Fruit fly (Drosophila melanogaster) whole organism, prepupa: ENCODE measurements around the gene mesh.

Experiments
- CG10631 ChIP-seq: fragments of 200-800 bp; sonication (Bioruptor generic); optimal IDR thresholded peaks from 2 replicates; lab custom pipeline; 2016; ENCODE audit warnings: missing biosample characterization, missing genetic modification characterization
- CG11762 ChIP-seq: fragments of 200-800 bp; sonication (Bioruptor generic); optimal IDR thresholded peaks from 3 replicates; lab custom pipeline; 2016; ENCODE audit warnings: missing biosample characterization, missing genetic modification characterization; ENCODE audit not compliant: insufficient read depth
- CG11902 ChIP-seq: fragments of 200-800 bp; sonication (Bioruptor generic); optimal IDR thresholded peaks from 3 replicates; lab custom pipeline; 2016; ENCODE audit warnings: missing biosample characterization, missing genetic modification characterization
- CG16779 ChIP-seq: fragments of 200-800 bp; sonication (Bioruptor generic); optimal IDR thresholded peaks from 3 replicates; lab custom pipeline; 2017; ENCODE audit warnings: missing biosample characterization, mild to moderate bottlenecking, missing genetic modification characterization
- CG6163 ChIP-seq: fragments of 200-800 bp; sonication (Bioruptor generic); IDR thresholded peaks from 3 replicates; pipeline ENCODE4 v1.3.6; 2022; ENCODE audit warnings: missing biosample characterization, missing genetic modification characterization
- CG6276 ChIP-seq: fragments of 200-800 bp; sonication (Bioruptor generic); optimal IDR thresholded peaks from 2 replicates; lab custom pipeline; 2017; ENCODE audit warnings: missing biosample characterization, mild to moderate bottlenecking, missing genetic modification characterization
- CG8119 ChIP-seq: fragments of 200-800 bp; sonication (Bioruptor generic); IDR thresholded peaks from 3 replicates; pipeline ENCODE4 v1.3.6; 2022; ENCODE audit warnings: missing biosample characterization, missing genetic modification characterization
- Hr39 ChIP-seq: fragments of 200-800 bp; sonication (Bioruptor generic); optimal IDR thresholded peaks from 2 replicates; lab custom pipeline; 2016; ENCODE audit warnings: missing biosample characterization, missing genetic modification characterization
- Lpt ChIP-seq: fragments of 200-800 bp; sonication (Bioruptor generic); optimal IDR thresholded peaks from 3 replicates; lab custom pipeline; 2016; ENCODE audit warnings: missing biosample characterization, missing genetic modification characterization
- OdsH ChIP-seq: fragments of 200-800 bp; sonication (Bioruptor generic); optimal IDR thresholded peaks from 3 replicates; lab custom pipeline; 2016; ENCODE audit warnings: missing biosample characterization, missing genetic modification characterization
- Smox ChIP-seq: fragments of 200-800 bp; sonication (Bioruptor generic); optimal IDR thresholded peaks from 3 replicates; lab custom pipeline; 2016; ENCODE audit warnings: missing biosample characterization, missing genetic modification characterization
- Sox102F ChIP-seq: fragments of 200-800 bp; sonication (Bioruptor generic); optimal IDR thresholded peaks from 2 replicates; lab custom pipeline; 2016; ENCODE audit warnings: missing biosample characterization, mild to moderate bottlenecking, missing genetic modification characterization
- dsx ChIP-seq: fragments of 200-800 bp; optimal IDR thresholded peaks from 3 replicates; lab custom pipeline; 2019; ENCODE audit warnings: missing biosample characterization, mild to moderate bottlenecking, missing genetic modification characterization, moderate library complexity; ENCODE audit not compliant: poor library complexity, severe bottlenecking
- fd59A ChIP-seq: fragments of 200-800 bp; sonication (Bioruptor generic); optimal IDR thresholded peaks from 2 replicates; lab custom pipeline; 2017; ENCODE audit warnings: missing biosample characterization, mild to moderate bottlenecking, missing genetic modification characterization, missing genetic modification reagents

DNA sequence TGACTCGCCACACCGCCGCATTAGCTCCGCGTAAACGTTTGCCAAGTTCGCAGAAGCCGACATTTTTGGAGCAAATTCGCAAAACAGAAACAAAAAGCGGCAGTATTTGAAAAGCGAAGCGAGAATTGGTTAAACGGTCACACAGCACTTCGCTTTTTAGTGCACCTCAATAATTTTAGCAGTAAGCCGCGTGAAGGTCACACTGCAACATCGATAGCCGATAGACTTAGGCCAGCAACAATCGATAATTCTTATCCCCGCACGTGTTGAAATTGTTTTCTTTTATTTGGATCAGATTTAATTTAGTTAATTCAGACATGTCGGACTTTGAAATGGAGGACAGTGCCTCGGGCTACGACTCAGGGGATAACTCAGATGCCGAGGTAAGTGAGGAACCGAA lies 17.7 kb upstream of the mesh start, which contains the start of the genes Zwilch and CG1542:
- no peak for TF ChIP-seq Lpt
- no peak for TF ChIP-seq CG11762
- TF ChIP-seq Hr39 (GFP tag; lab: Kevin White, UChicago), result no peak
- TF ChIP-seq CG8119 (GFP tag; lab: Robert Waterston, UW), result no peak
- no peak for TF ChIP-seq fd59A (GFP tag; lab: Kevin White, UChicago)
- no peak for TF ChIP-seq CG6163 (GFP tag; lab: Robert Waterston, UW)
- no peak for TF ChIP-seq Sox102F (GFP tag; lab: Kevin White, UChicago)
- TF ChIP-seq CG16779 (tag; lab: Kevin White, UChicago), result no peak
- no peak for TF ChIP-seq OdsH (GFP tag; lab: Kevin White, UChicago)
- TF ChIP-seq CG6276 (GFP tag; lab: Kevin White, UChicago), result no peak
- no peak for TF ChIP-seq CG11902 (GFP tag; lab: Kevin White, UChicago)
- TF ChIP-seq CG10631 (GFP tag; lab: Kevin White, UChicago), result no peak
- no peak for TF ChIP-seq Smox (GFP tag; lab: Kevin White, UChicago)
- TF ChIP-seq dsx (GFP tag; lab: Kevin White, UChicago), result no peak
